Fruit fly (Drosophila melanogaster) S2 (cell line): ENCODE data around the gene CG4935.

Experiments used
- CG8478 ChIP-seq: fragments of >200 bp; optimal IDR thresholded peaks from 2 replicates; lab custom pipeline; 2018
- CTCF ChIP-seq, 2 experiments: fragments of >200 bp; optimal IDR thresholded peaks; 2 replicates each; lab custom pipeline; 2018

The CG4935 gene

dm6 chr2L:16302773-16303279, 40.9 kb downstream of the CG4935 start, which contains the start of gene GMF:
Gene GMF, minus strand, starts transcription at chr2L:16302954.
- peak in 1 of 2 experiments; percentile 18 for TF ChIP-seq CTCF (optimal IDR thresholded peaks at IDR 0.05; lab: Kevin White, UChicago)
- TF ChIP-seq CG8478 (lab: Kevin White, UChicago): no peak

dm6 chr2L:16307026-16307703, 45.2 kb downstream of the CG4935 start, which contains the start of the genes CG5861 and Syx5:
Gene CG5861, minus strand, starts transcription at chr2L:16307298.
Gene Syx5, plus strand, starts transcription at chr2L:16307346.
- no peak for TF ChIP-seq CTCF (optimal IDR thresholded peaks at IDR 0.05; lab: Kevin White, UChicago)
- TF ChIP-seq CG8478 (lab: Kevin White, UChicago): no peak

- peak in 1 of 2 experiments; percentile 6 for TF ChIP-seq CTCF (optimal IDR thresholded peaks at IDR 0.05; lab: Kevin White, UChicago)
- TF ChIP-seq CG8478 (lab: Kevin White, UChicago): no peak
Measured at dm6 chr2L:16310648-16311047, 48.7 kb downstream of the CG4935 start, which contains the start of the genes cni and fzy. Gene cni, minus strand, starts transcription at chr2L:16310726. Gene fzy, plus strand, starts transcription at chr2L:16310956.
